Worm (Caenorhabditis elegans) whole organism, young adult: ENCODE measurements around the gene wht-1.

Experiments used
- B0019.2 ChIP-seq: fragments of 200-800 bp; sonication (Bioruptor generic); conservative IDR thresholded peaks from 2 replicates; pipeline ENCODE4 v1.3.6; 2022; ENCODE audit warnings: missing genetic modification reagents, missing genetic modification characterization, missing compliant biosample characterization
- B0261.1 ChIP-seq: sonication (generic microtip); optimal IDR thresholded peaks from 2 replicates; lab custom pipeline; 2016; ENCODE audit warnings: mild to moderate bottlenecking, missing genetic modification characterization, moderate library complexity, missing compliant biosample characterization
- D2030.7 ChIP-seq: fragments of 200-800 bp; sonication (Bioruptor generic); IDR thresholded peaks from 2 replicates; pipeline ENCODE4 v1.3.6; 2022; ENCODE audit warnings: missing genetic modification reagents, missing genetic modification characterization, missing compliant biosample characterization
- F10E7.11 ChIP-seq: sonication (generic microtip); optimal IDR thresholded peaks from 2 replicates; lab custom pipeline; 2017; ENCODE audit warnings: mild to moderate bottlenecking, missing genetic modification characterization, moderate library complexity, missing compliant biosample characterization
- F22D6.2 ChIP-seq: sonication (generic microtip); optimal IDR thresholded peaks from 2 replicates; lab custom pipeline; 2016; ENCODE audit warnings: mild to moderate bottlenecking, missing genetic modification characterization, missing compliant biosample characterization
- F23B12.7 ChIP-seq: sonication (generic microtip); optimal IDR thresholded peaks from 2 replicates; lab custom pipeline; 2017; ENCODE audit warnings: missing genetic modification characterization, mild to moderate bottlenecking, missing compliant biosample characterization, antibody characterized with exemption, moderate library complexity; ENCODE audit not compliant: insufficient read depth
- F37B4.10 ChIP-seq: fragments of 200-800 bp; sonication (Bioruptor generic); IDR thresholded peaks from 2 replicates; pipeline ENCODE4 v1.3.6; 2022; ENCODE audit warnings: missing genetic modification characterization, missing compliant biosample characterization
- K11D2.4 ChIP-seq: fragments of 200-800 bp; sonication (Bioruptor generic); IDR thresholded peaks from 2 replicates; pipeline ENCODE4 v1.3.6; 2022; ENCODE audit warnings: missing genetic modification reagents, missing genetic modification characterization, missing compliant biosample characterization
- ZK185.1 ChIP-seq: sonication (generic microtip); optimal IDR thresholded peaks from 2 replicates; lab custom pipeline; 2016; ENCODE audit warnings: mild to moderate bottlenecking, missing genetic modification characterization, missing compliant biosample characterization; ENCODE audit not compliant: poor library complexity, severe bottlenecking
- akir-1 ChIP-seq: fragments of 200-800 bp; sonication (Bioruptor generic); optimal IDR thresholded peaks from 2 replicates; lab custom pipeline; 2018; ENCODE audit warnings: mild to moderate bottlenecking, missing genetic modification characterization, moderate library complexity, missing compliant biosample characterization
- aptf-3 ChIP-seq: fragments of 200-800 bp; sonication (Bioruptor generic); IDR thresholded peaks from 2 replicates; pipeline ENCODE4 v1.3.6; 2022; ENCODE audit warnings: missing genetic modification characterization, missing compliant biosample characterization
- atf-7 ChIP-seq: sonication (generic microtip); optimal IDR thresholded peaks from 2 replicates; lab custom pipeline; 2017; ENCODE audit warnings: mild to moderate bottlenecking, missing genetic modification characterization, missing compliant biosample characterization
- attf-6 ChIP-seq: fragments of 200-800 bp; sonication (Bioruptor generic); IDR thresholded peaks from 2 replicates; pipeline ENCODE4 v1.3.6; 2022; ENCODE audit warnings: missing genetic modification reagents, missing genetic modification characterization, missing compliant biosample characterization
- cebp-2 ChIP-seq: fragments of 200-800 bp; sonication (Bioruptor generic); IDR thresholded peaks from 2 replicates; pipeline ENCODE4 v1.3.6; 2022; ENCODE audit warnings: missing genetic modification characterization, missing compliant biosample characterization
- ceh-79 ChIP-seq: sonication (generic microtip); optimal IDR thresholded peaks from 2 replicates; lab custom pipeline; 2017; ENCODE audit warnings: mild to moderate bottlenecking, missing genetic modification characterization, missing compliant biosample characterization
- dox-1 ChIP-seq: fragments of 200-800 bp; sonication (Bioruptor generic); IDR thresholded peaks from 2 replicates; pipeline ENCODE4 v1.3.6; 2022; ENCODE audit warnings: missing genetic modification reagents, missing genetic modification characterization, missing compliant biosample characterization
- dpff-1 ChIP-seq: sonication (generic microtip); optimal IDR thresholded peaks from 2 replicates; lab custom pipeline; 2017; ENCODE audit warnings: mild to moderate bottlenecking, missing genetic modification characterization, missing compliant biosample characterization
- efl-1 ChIP-seq: fragments of 150-350 bp; optimal IDR thresholded peaks from 2 replicates; lab custom pipeline; 2014; ENCODE audit warnings: missing biosample characterization, missing genetic modification reagents, missing genetic modification characterization
- egl-18 ChIP-seq: fragments of 200-800 bp; sonication (Bioruptor generic); IDR thresholded peaks from 2 replicates; pipeline ENCODE4 v1.3.6; 2022; ENCODE audit warnings: missing genetic modification reagents, missing genetic modification characterization, missing compliant biosample characterization
- egrh-3 ChIP-seq: fragments of 200-800 bp; sonication (Bioruptor generic); IDR thresholded peaks from 2 replicates; pipeline ENCODE4 v1.3.6; 2022; ENCODE audit warnings: missing genetic modification reagents, missing genetic modification characterization, missing compliant biosample characterization
- ekl-4 ChIP-seq: fragments of 200-800 bp; sonication (Bioruptor generic); IDR thresholded peaks from 2 replicates; pipeline ENCODE4 v1.3.6; 2022; ENCODE audit warnings: missing genetic modification reagents, missing genetic modification characterization, missing compliant biosample characterization
- gei-17 ChIP-seq: fragments of 200-800 bp; sonication (Bioruptor generic); optimal IDR thresholded peaks from 2 replicates; lab custom pipeline; 2018; ENCODE audit warnings: mild to moderate bottlenecking, missing genetic modification characterization, missing compliant biosample characterization
- him-1 ChIP-seq: sonication (generic microtip); optimal IDR thresholded peaks from 2 replicates; lab custom pipeline; 2016; ENCODE audit warnings: missing genotype, missing genetic modification reagents, missing genetic modification characterization, missing compliant biosample characterization
- lag-1 ChIP-seq: fragments of 200-800 bp; sonication (Bioruptor generic); IDR thresholded peaks from 2 replicates; pipeline ENCODE4 v1.3.6; 2022; ENCODE audit warnings: missing genetic modification reagents, missing genetic modification characterization, missing compliant biosample characterization
- let-526 ChIP-seq: fragments of 200-800 bp; sonication (Bioruptor generic); IDR thresholded peaks from 2 replicates; pipeline ENCODE4 v1.3.6; 2022; ENCODE audit warnings: missing genetic modification reagents, missing genetic modification characterization, missing compliant biosample characterization
- lin-40 ChIP-seq: sonication (generic microtip); optimal IDR thresholded peaks from 2 replicates; lab custom pipeline; 2016; ENCODE audit warnings: missing genetic modification characterization, mild to moderate bottlenecking, missing compliant biosample characterization, missing genotype, missing genetic modification reagents
- madf-8 ChIP-seq: fragments of 200-800 bp; sonication (Bioruptor generic); conservative IDR thresholded peaks from 2 replicates; pipeline ENCODE4 v1.3.6; 2022; ENCODE audit warnings: missing genetic modification reagents, missing genetic modification characterization, missing compliant biosample characterization
- nfya-1 ChIP-seq: sonication (generic microtip); optimal IDR thresholded peaks from 2 replicates; lab custom pipeline; 2017; ENCODE audit warnings: antibody characterized with exemption, missing compliant biosample characterization, missing genetic modification characterization, borderline replicate concordance; ENCODE audit not compliant: insufficient read depth
- nfyb-1 ChIP-seq: fragments of 200-800 bp; sonication (Bioruptor generic); IDR thresholded peaks from 2 replicates; pipeline ENCODE4 v1.3.6; 2022; ENCODE audit warnings: missing genetic modification reagents, missing genetic modification characterization, missing compliant biosample characterization
- rec-8 ChIP-seq, 2 experiments: sonication (generic microtip); optimal IDR thresholded peaks; 2 replicates each; lab custom pipeline; 2016; ENCODE audit warnings: mild to moderate bottlenecking in 2 of 2, missing genetic modification characterization in 2 of 2, missing genetic modification reagents in 2 of 2, missing genotype in 2 of 2, missing biosample characterization in 1 of 2, missing compliant biosample characterization in 1 of 2, moderate library complexity in 1 of 2
- sptf-2 ChIP-seq: fragments of 200-800 bp; sonication (Bioruptor generic); optimal IDR thresholded peaks from 2 replicates; lab custom pipeline; 2018; ENCODE audit warnings: mild to moderate bottlenecking, missing genetic modification characterization, missing compliant biosample characterization
- tbx-9 ChIP-seq: sonication (generic microtip); optimal IDR thresholded peaks from 2 replicates; lab custom pipeline; 2016; ENCODE audit warnings: borderline replicate concordance, missing genetic modification characterization, inconsistent platforms, missing compliant biosample characterization

Gene wht-1

ce11 chrIII:6078917-6079316, 8.6 kb downstream of the wht-1 start:
- TF ChIP-seq lag-1 (GFP tag; lab: Robert Waterston, UW) (no peak), cebp-2 (GFP tag; lab: Robert Waterston, UW) (no peak), nfyb-1 (no peak), dox-1 (GFP tag; lab: Robert Waterston, UW) (no peak)

- TF ChIP-seq akir-1 (GFP tag; lab: Kevin White, UChicago) (no peak), F23B12.7 (tag; lab: Kevin White, UChicago) (no peak), tbx-9 (tag; lab: Kevin White, UChicago) (no peak), nfya-1 (tag; lab: Kevin White, UChicago) (no peak), gei-17 (no peak), K11D2.4 (GFP tag; lab: Robert Waterston, UW) (no peak)
These were observed 9.6 kb downstream of the wht-1 start for ce11 chrIII:6077973-6078372.

DNA sequence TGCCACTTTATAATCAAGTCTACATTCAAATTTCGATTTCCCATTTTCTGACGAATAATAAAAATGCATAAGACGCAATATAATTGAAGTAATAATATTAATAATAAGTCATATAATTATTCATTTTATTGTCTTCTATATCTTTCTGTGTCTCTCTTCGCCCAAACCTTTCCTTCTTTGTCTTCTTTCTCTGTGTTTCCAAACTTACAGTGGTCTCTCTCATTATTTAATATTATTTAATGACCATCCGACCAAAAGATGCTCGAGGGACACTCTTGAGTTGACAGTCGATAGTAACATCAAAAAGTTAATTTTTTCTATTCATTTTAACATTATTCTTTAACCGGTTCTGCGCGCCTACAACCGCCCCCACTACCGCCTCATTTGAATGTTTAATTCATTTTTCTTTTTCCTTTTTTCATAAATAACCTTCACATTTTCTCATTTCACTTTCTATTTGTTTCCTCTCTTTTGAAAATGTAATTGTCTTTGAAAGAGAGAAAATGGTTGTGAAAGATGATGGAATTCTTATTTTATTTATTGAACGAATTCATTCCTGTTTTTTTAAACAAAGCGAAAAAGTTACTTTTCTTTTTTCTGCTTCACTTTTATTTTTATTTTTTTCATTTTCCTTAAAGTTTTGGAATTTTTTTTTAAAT, 13.8 kb downstream of the wht-1 start:
- TF ChIP-seq dpff-1 (tag; lab: Kevin White, UChicago) (no peak), efl-1 (GFP tag; lab: Kevin White, UChicago) (no peak), F10E7.11 (tag; lab: Kevin White, UChicago) (no peak), aptf-3 (GFP tag; lab: Robert Waterston, UW) (no peak), ZK185.1 (tag; lab: Kevin White, UChicago) (no peak), lag-1 (GFP tag; lab: Robert Waterston, UW) (no peak)

- TF ChIP-seq ekl-4 (GFP tag; lab: Robert Waterston, UW) (no peak), him-1 (tag; lab: Kevin White, UChicago) (no peak), ceh-79 (no peak), B0261.1 (tag; lab: Kevin White, UChicago) (no peak), D2030.7 (no peak), lin-40 (tag; lab: Kevin White, UChicago) (no peak), attf-6 (GFP tag; lab: Robert Waterston, UW) (no peak), ZK185.1 (tag; lab: Kevin White, UChicago) (no peak), B0019.2 (GFP tag; lab: Robert Waterston, UW) (no peak), lag-1 (GFP tag; lab: Robert Waterston, UW) (no peak), F10E7.11 (tag; lab: Kevin White, UChicago) (no peak), aptf-3 (GFP tag; lab: Robert Waterston, UW) (no peak), let-526 (GFP tag; lab: Robert Waterston, UW) (no peak)
These were observed 14.6 kb downstream of the wht-1 start for ce11 chrIII:6072937-6073336.

DNA sequence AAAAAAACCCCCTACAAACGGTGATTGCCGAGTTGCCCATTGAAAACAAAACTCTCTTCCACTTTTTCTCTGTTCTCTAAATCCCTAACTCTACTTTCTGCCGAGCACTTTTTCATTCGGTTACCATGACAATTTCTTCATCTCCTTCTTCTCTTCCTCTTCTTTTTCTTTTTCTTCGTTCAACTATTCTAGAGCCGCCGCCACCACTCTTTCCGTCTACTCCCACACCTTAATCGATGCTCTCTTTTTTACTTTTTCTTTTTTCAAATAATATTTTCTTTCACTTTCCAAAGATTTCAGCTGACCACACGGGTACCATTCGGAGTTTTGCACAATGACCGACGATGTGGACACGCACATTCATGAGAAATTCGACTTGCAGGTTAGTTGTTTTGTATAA, 20.0 kb downstream of the wht-1 start, which contains the start of gene mapk-15:
Gene mapk-15 (plus strand): TSS at position 301 of the 400 bp plus-strand sequence.
- no peak for TF ChIP-seq egrh-3 (GFP tag; lab: Robert Waterston, UW)
- TF ChIP-seq atf-7 (tag; lab: Kevin White, UChicago) = no peak
- no peak for TF ChIP-seq sptf-2 (GFP tag; lab: Kevin White, UChicago)
- TF ChIP-seq F22D6.2 = no peak
- no peak for TF ChIP-seq lag-1 (GFP tag; lab: Robert Waterston, UW)
- no peak for TF ChIP-seq egl-18
- TF ChIP-seq rec-8 (tag; optimal IDR thresholded peaks at IDR 0.05; lab: Kevin White, UChicago) = no peak
- no peak for TF ChIP-seq madf-8
- no peak for TF ChIP-seq F37B4.10 (GFP tag; lab: Robert Waterston, UW)
- TF ChIP-seq aptf-3 (GFP tag; lab: Robert Waterston, UW) = no peak
